Worm (Caenorhabditis elegans) whole organism, mixed stage, embryonic: ENCODE measurements around the gene nlp-30.

Experiments
- M03D4.4 ChIP-seq: sonication (generic microtip); optimal IDR thresholded peaks from 2 replicates; lab custom pipeline; 2017; ENCODE audit warnings: mild to moderate bottlenecking, missing genetic modification characterization, missing compliant biosample characterization
- bed-3 ChIP-seq: fragments of 200-800 bp; sonication (Bioruptor generic); optimal IDR thresholded peaks from 3 replicates; lab custom pipeline; 2018; ENCODE audit warnings: mild to moderate bottlenecking, missing genetic modification characterization, moderate library complexity, missing compliant biosample characterization
- blmp-1 ChIP-seq: fragments of 150-350 bp; optimal IDR thresholded peaks from 2 replicates; lab custom pipeline; 2014; ENCODE audit warnings: missing biosample characterization, missing genetic modification characterization
- ceh-39 ChIP-seq: fragments of 150-350 bp; optimal IDR thresholded peaks from 2 replicates; lab custom pipeline; 2014; ENCODE audit warnings: missing biosample characterization, missing genetic modification characterization
- ceh-43 ChIP-seq: fragments of 200-800 bp; sonication (Bioruptor generic); optimal IDR thresholded peaks from 2 replicates; lab custom pipeline; 2018; ENCODE audit warnings: mild to moderate bottlenecking, missing genetic modification characterization, moderate library complexity, missing compliant biosample characterization
- ceh-83 ChIP-seq: fragments of 200-800 bp; sonication (Bioruptor generic); optimal IDR thresholded peaks from 2 replicates; lab custom pipeline; 2018; ENCODE audit warnings: mild to moderate bottlenecking, missing genetic modification characterization, missing compliant biosample characterization
- ces-1 ChIP-seq: fragments of 150-350 bp; optimal IDR thresholded peaks from 2 replicates; lab custom pipeline; 2014; ENCODE audit warnings: missing biosample characterization, missing genetic modification reagents, missing genetic modification characterization
- cnd-1 ChIP-seq: fragments of 200-800 bp; sonication (Bioruptor generic); optimal IDR thresholded peaks from 2 replicates; lab custom pipeline; 2018; ENCODE audit warnings: mild to moderate bottlenecking, missing genetic modification characterization, missing compliant biosample characterization
- elt-1 ChIP-seq: sonication (generic microtip); optimal IDR thresholded peaks from 2 replicates; lab custom pipeline; 2017; ENCODE audit warnings: missing genetic modification characterization, mild to moderate bottlenecking, missing compliant biosample characterization, antibody characterized with exemption, moderate library complexity, borderline replicate concordance; ENCODE audit not compliant: insufficient read depth
- elt-3 ChIP-seq: fragments of 150-350 bp; optimal IDR thresholded peaks from 2 replicates; lab custom pipeline; 2014; ENCODE audit warnings: missing biosample characterization, missing genetic modification characterization
- flh-1 ChIP-seq: fragments of 200-800 bp; sonication (Bioruptor generic); optimal IDR thresholded peaks from 2 replicates; lab custom pipeline; 2018; ENCODE audit warnings: mild to moderate bottlenecking, missing genetic modification characterization, moderate library complexity, missing compliant biosample characterization
- ham-2 ChIP-seq: fragments of 200-800 bp; sonication (Bioruptor generic); optimal IDR thresholded peaks from 2 replicates; lab custom pipeline; 2018; ENCODE audit warnings: mild to moderate bottlenecking, missing genetic modification characterization, missing compliant biosample characterization
- hlh-1 ChIP-seq: fragments of 150-350 bp; optimal IDR thresholded peaks from 2 replicates; lab custom pipeline; 2014; ENCODE audit warnings: missing biosample characterization, missing genetic modification reagents, missing genetic modification characterization
- lin-13 ChIP-seq: fragments of 150-350 bp; optimal IDR thresholded peaks from 2 replicates; lab custom pipeline; 2014; ENCODE audit warnings: missing biosample characterization, missing genetic modification characterization
- lin-32 ChIP-seq: fragments of 200-800 bp; sonication (Bioruptor generic); optimal IDR thresholded peaks from 2 replicates; lab custom pipeline; 2018; ENCODE audit warnings: mild to moderate bottlenecking, missing genetic modification characterization, missing compliant biosample characterization
- lsy-2 ChIP-seq: fragments of 150-350 bp; optimal IDR thresholded peaks from 2 replicates; lab custom pipeline; 2014; ENCODE audit warnings: missing biosample characterization, missing genetic modification characterization
- mab-5 ChIP-seq: fragments of 150-350 bp; optimal IDR thresholded peaks from 2 replicates; lab custom pipeline; 2014; ENCODE audit warnings: missing biosample characterization, missing genetic modification characterization
- mls-2 ChIP-seq: sonication (generic microtip); optimal IDR thresholded peaks from 2 replicates; lab custom pipeline; 2016; ENCODE audit warnings: mild to moderate bottlenecking, missing genetic modification characterization, moderate library complexity, missing compliant biosample characterization
- nhr-2 ChIP-seq: fragments of 150-350 bp; optimal IDR thresholded peaks from 2 replicates; lab custom pipeline; 2014; ENCODE audit warnings: missing biosample characterization, missing genetic modification characterization
- nhr-237 ChIP-seq: fragments of 150-350 bp; optimal IDR thresholded peaks from 2 replicates; lab custom pipeline; 2014; ENCODE audit warnings: missing biosample characterization, missing genetic modification characterization
- nhr-28 ChIP-seq: fragments of 150-350 bp; optimal IDR thresholded peaks from 2 replicates; lab custom pipeline; 2014; ENCODE audit warnings: missing biosample characterization, missing genetic modification characterization
- nhr-76 ChIP-seq: sonication (generic microtip); optimal IDR thresholded peaks from 2 replicates; lab custom pipeline; 2017; ENCODE audit warnings: missing biosample characterization, missing genetic modification characterization
- sem-2 ChIP-seq: fragments of 200-800 bp; sonication (Bioruptor generic); optimal IDR thresholded peaks from 2 replicates; lab custom pipeline; 2018; ENCODE audit warnings: mild to moderate bottlenecking, missing genetic modification characterization, missing compliant biosample characterization
- snpc-4 ChIP-seq: fragments of 150-350 bp; optimal IDR thresholded peaks from 2 replicates; lab custom pipeline; 2014; ENCODE audit warnings: missing biosample characterization, missing genetic modification characterization
- sptf-1 ChIP-seq: sonication (generic microtip); optimal IDR thresholded peaks from 2 replicates; lab custom pipeline; 2017; ENCODE audit warnings: mild to moderate bottlenecking, missing genetic modification characterization, moderate library complexity, missing compliant biosample characterization
- tbx-8 ChIP-seq: fragments of 200-800 bp; sonication (Bioruptor generic); optimal IDR thresholded peaks from 2 replicates; lab custom pipeline; 2018; ENCODE audit warnings: mild to moderate bottlenecking, missing genetic modification characterization, moderate library complexity, missing compliant biosample characterization
- unc-120 ChIP-seq: sonication (generic microtip); optimal IDR thresholded peaks from 2 replicates; lab custom pipeline; 2017; ENCODE audit warnings: missing genetic modification characterization, missing compliant biosample characterization; ENCODE audit not compliant: poor library complexity, severe bottlenecking
- unc-39 ChIP-seq: fragments of 150-350 bp; optimal IDR thresholded peaks from 2 replicates; lab custom pipeline; 2014; ENCODE audit warnings: missing biosample characterization, missing genetic modification characterization
- unc-62 ChIP-seq: fragments of 150-350 bp; optimal IDR thresholded peaks from 2 replicates; lab custom pipeline; 2014; ENCODE audit warnings: missing biosample characterization, missing genetic modification reagents, missing genetic modification characterization
- ztf-11 ChIP-seq: fragments of 150-350 bp; optimal IDR thresholded peaks from 2 replicates; lab custom pipeline; 2014; ENCODE audit warnings: missing biosample characterization, missing genetic modification characterization

The nlp-30 gene

ce11 chrV:3970410-3970809, 11.4 kb upstream of the nlp-30 start, which contains the start of gene cyp-34A9:
Gene cyp-34A9, minus strand, starts transcription at chrV:3970540.
- TF ChIP-seq unc-120 (tag; lab: Kevin White, UChicago) (no peak), ces-1 (GFP tag; lab: Kevin White, UChicago) (no peak), blmp-1 (no peak), lsy-2 (tag; lab: Kevin White, UChicago) (no peak), flh-1 (GFP tag; lab: Kevin White, UChicago) (no peak), mab-5 (tag; lab: Kevin White, UChicago) (no peak), elt-1 (no peak), ceh-43 (GFP tag; lab: Kevin White, UChicago) (no peak), nhr-76 (tag; lab: Kevin White, UChicago) (no peak), ceh-83 (GFP tag; lab: Kevin White, UChicago) (no peak), sptf-1 (tag; lab: Kevin White, UChicago) (no peak), snpc-4 (tag; lab: Kevin White, UChicago) (no peak), nhr-28 (tag; lab: Kevin White, UChicago) (no peak), ztf-11 (tag; lab: Kevin White, UChicago) (no peak), unc-39 (tag; lab: Kevin White, UChicago) (no peak), nhr-237 (tag; lab: Kevin White, UChicago) (no peak), ceh-39 (tag; lab: Kevin White, UChicago) (no peak), lin-13 (tag; lab: Kevin White, UChicago) (no peak), ham-2 (GFP tag; lab: Kevin White, UChicago) (no peak), unc-62 (no peak)

- TF ChIP-seq lsy-2 (tag; lab: Kevin White, UChicago) (no peak), elt-3 (no peak), cnd-1 (tag; lab: Kevin White, UChicago) (no peak), hlh-1 (tag; lab: Kevin White, UChicago) (no peak), ztf-11 (tag; lab: Kevin White, UChicago) (no peak), elt-1 (no peak), M03D4.4 (tag; lab: Kevin White, UChicago) (no peak), sptf-1 (tag; lab: Kevin White, UChicago) (no peak), mab-5 (tag; lab: Kevin White, UChicago) (no peak), unc-62 (no peak), snpc-4 (tag; lab: Kevin White, UChicago) (no peak), blmp-1 (no peak)
- TF ChIP-seq, all 35 proteins: peak for 0
Measured at ce11 chrV:3972846-3973245, 8.9 kb upstream of the nlp-30 start, which contains the start of gene cyp-34A10. Gene cyp-34A10, minus strand, starts transcription at chrV:3972991.

DNA sequence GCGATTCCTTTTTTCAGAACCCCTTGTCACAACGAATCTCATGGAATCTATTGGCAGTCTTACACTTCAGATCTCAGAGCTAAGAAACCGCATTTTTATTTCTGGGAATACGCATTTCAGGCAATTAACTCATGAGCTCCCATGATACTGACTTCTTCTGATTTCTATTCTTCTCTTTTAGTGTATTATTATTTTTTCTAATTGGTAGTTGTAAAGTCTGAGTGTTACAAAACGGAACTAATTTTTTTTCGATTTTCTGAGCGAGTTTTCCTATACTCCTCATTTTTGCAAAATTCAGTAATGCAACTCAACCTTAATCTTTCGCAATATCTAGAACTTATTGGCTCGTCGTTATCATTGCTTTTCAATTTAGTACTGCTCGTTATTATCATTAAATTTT, 7.4 kb upstream of the nlp-30 start, which contains the start of gene str-82:
Gene str-82 (plus strand): TSS at position 301 of the 400 bp plus-strand sequence.
- no peak for TF ChIP-seq blmp-1
- TF ChIP-seq unc-62, result no peak
- no peak for TF ChIP-seq mls-2
- no peak for TF ChIP-seq nhr-76 (tag; lab: Kevin White, UChicago)
- TF ChIP-seq lin-32 (GFP tag; lab: Kevin White, UChicago), result no peak
- no peak for TF ChIP-seq bed-3 (GFP tag; lab: Kevin White, UChicago)
- TF ChIP-seq nhr-28 (tag; lab: Kevin White, UChicago), result no peak
- no peak for TF ChIP-seq lin-13 (tag; lab: Kevin White, UChicago)

DNA sequence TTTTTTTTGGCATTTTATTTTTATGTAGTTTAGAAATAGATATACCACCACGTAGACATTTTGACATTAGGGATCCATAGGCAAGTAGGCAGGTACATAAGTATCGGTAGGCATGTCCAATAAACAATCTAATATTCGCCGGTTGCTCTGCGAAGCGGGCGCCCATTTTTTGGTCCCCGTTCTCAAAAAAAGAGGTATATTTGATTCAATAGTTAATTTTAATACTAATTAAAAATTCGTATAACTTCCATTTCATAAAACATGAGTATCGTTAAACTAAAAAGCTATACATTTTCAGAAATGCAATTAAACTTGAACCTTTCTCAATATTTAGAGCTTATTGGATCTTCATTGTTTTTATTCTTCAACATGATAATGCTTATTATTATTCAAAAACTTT, 4.8 kb upstream of the nlp-30 start, which contains the start of gene str-83:
Gene str-83 (plus strand): TSS at position 301 of the 400 bp plus-strand sequence.
- no peak for TF ChIP-seq M03D4.4 (tag; lab: Kevin White, UChicago)
- TF ChIP-seq lin-13 (tag; lab: Kevin White, UChicago), result no peak
- TF ChIP-seq nhr-237 (tag; lab: Kevin White, UChicago), result no peak
- no peak for TF ChIP-seq bed-3 (GFP tag; lab: Kevin White, UChicago)
- TF ChIP-seq mab-5 (tag; lab: Kevin White, UChicago), result no peak
- no peak for TF ChIP-seq ztf-11 (tag; lab: Kevin White, UChicago)
- TF ChIP-seq sem-2 (GFP tag; lab: Kevin White, UChicago), result no peak
- no peak for TF ChIP-seq cnd-1 (tag; lab: Kevin White, UChicago)
- no peak for TF ChIP-seq ceh-83 (GFP tag; lab: Kevin White, UChicago)
- TF ChIP-seq ceh-43 (GFP tag; lab: Kevin White, UChicago), result no peak
- TF ChIP-seq tbx-8, result no peak
- TF ChIP-seq mls-2, result no peak
- no peak for TF ChIP-seq elt-1
- TF ChIP-seq sptf-1 (tag; lab: Kevin White, UChicago), result no peak
- no peak for TF ChIP-seq nhr-2 (tag; lab: Kevin White, UChicago)
- no peak for TF ChIP-seq nhr-76 (tag; lab: Kevin White, UChicago)
